Worm (Caenorhabditis elegans): ENCODE measurements around the gene srbc-2.

- TF ChIP-seq ref-1 (GFP tag; conservative IDR thresholded peaks at IDR 0.05) (no peak), T22C8.4 (GFP tag; IDR thresholded peaks at IDR 0.05) (no peak), flt-1 (GFP tag; IDR thresholded peaks at IDR 0.05) (no peak), cog-1 (tag; optimal IDR thresholded peaks at IDR 0.05) (no peak), med-1 (GFP tag; optimal IDR thresholded peaks at IDR 0.05; ENCODE audit: insufficient read depth) (no peak), klf-2 (GFP tag; conservative IDR thresholded peaks at IDR 0.05) (no peak), ztf-29 (GFP tag; IDR thresholded peaks at IDR 0.05) (no peak), ztf-23 (GFP tag; IDR thresholded peaks at IDR 0.05) (no peak)
Observed at ce11 chrV:3342504-3342903, 34.4 kb downstream of the srbc-2 start, which contains the start of gene C17B7.3.
